Worm (Caenorhabditis elegans): ENCODE results near the gene C10E2.5.

C10E2.5 gene

ce11 chrX:16734970-16735369 lies 19.4 kb downstream of the C10E2.5 start:
- TF ChIP-seq crh-2 (tag; optimal IDR thresholded peaks at IDR 0.05) (no peak), mdl-1 (tag; optimal IDR thresholded peaks at IDR 0.05) (no peak), elt-3 (tag; optimal IDR thresholded peaks at IDR 0.05) (no peak)

ce11 chrX:16733411-16733810 lies 21.0 kb downstream of the C10E2.5 start:
- TF ChIP-seq F13H6.1 (tag; optimal IDR thresholded peaks at IDR 0.05) (peak; percentile 19), ama-1 (optimal IDR thresholded peaks at IDR 0.05) (no peak), nhr-77 (tag; optimal IDR thresholded peaks at IDR 0.05) (no peak), skn-1 (tag; optimal IDR thresholded peaks at IDR 0.05) (no peak), alr-1 (tag; optimal IDR thresholded peaks at IDR 0.05) (no peak), nhr-129 (tag; optimal IDR thresholded peaks at IDR 0.05) (peak; percentile 27), aly-2 (tag; optimal IDR thresholded peaks at IDR 0.05) (no peak), ZK546.5 (tag; optimal IDR thresholded peaks at IDR 0.05) (no peak)

- TF ChIP-seq dmd-4 (tag; optimal IDR thresholded peaks at IDR 0.05) (no peak), nhr-129 (tag; optimal IDR thresholded peaks at IDR 0.05) (peak; percentile 57), sem-4 (tag; optimal IDR thresholded peaks at IDR 0.05) (no peak), C34F6.9 (tag; optimal IDR thresholded peaks at IDR 0.05) (peak; percentile 11), egl-27 (tag; optimal IDR thresholded peaks at IDR 0.05) (no peak), nhr-77 (tag; optimal IDR thresholded peaks at IDR 0.05) (no peak), mbf-1 (tag; optimal IDR thresholded peaks at IDR 0.05) (no peak), ZK546.5 (tag; optimal IDR thresholded peaks at IDR 0.05) (no peak), lsy-2 (tag; optimal IDR thresholded peaks at IDR 0.05) (peak in 1 of 2 experiments; percentile 22), unc-55 (GFP tag; optimal IDR thresholded peaks at IDR 0.05) (peak; percentile 17), R02D3.7 (tag; optimal IDR thresholded peaks at IDR 0.05) (no peak), lin-11 (tag; optimal IDR thresholded peaks at IDR 0.05) (no peak), mdl-1 (tag; optimal IDR thresholded peaks at IDR 0.05) (peak in 1 of 2 experiments; percentile 33), fos-1 (tag; optimal IDR thresholded peaks at IDR 0.05) (no peak), skn-1 (tag; optimal IDR thresholded peaks at IDR 0.05) (no peak), lin-13 (GFP tag; optimal IDR thresholded peaks at IDR 0.05) (no peak), F13H6.1 (tag; optimal IDR thresholded peaks at IDR 0.05) (peak; percentile 15), snpc-4 (tag; optimal IDR thresholded peaks at IDR 0.05) (no peak), elt-3 (tag; optimal IDR thresholded peaks at IDR 0.05) (no peak), nhr-10 (tag; optimal IDR thresholded peaks at IDR 0.05) (no peak), ama-1 (optimal IDR thresholded peaks at IDR 0.05) (no peak), elt-1 (tag; optimal IDR thresholded peaks at IDR 0.05) (no peak), peb-1 (tag; optimal IDR thresholded peaks at IDR 0.05) (no peak), nhr-237 (tag; optimal IDR thresholded peaks at IDR 0.05) (no peak), nhr-25 (tag; optimal IDR thresholded peaks at IDR 0.05) (no peak)
These were observed 22.1 kb downstream of the C10E2.5 start for ce11 chrX:16732259-16732658.

- TF ChIP-seq nhr-25 (tag; optimal IDR thresholded peaks at IDR 0.05) (no peak), ama-1 (optimal IDR thresholded peaks at IDR 0.05) (no peak), ztf-4 (tag; optimal IDR thresholded peaks at IDR 0.05) (no peak), ztf-1 (GFP tag; conservative IDR thresholded peaks at IDR 0.05) (no peak), ceh-16 (tag; optimal IDR thresholded peaks at IDR 0.05) (no peak), elt-3 (tag; optimal IDR thresholded peaks at IDR 0.05) (no peak), ZK546.5 (tag; optimal IDR thresholded peaks at IDR 0.05) (no peak), aly-2 (tag; optimal IDR thresholded peaks at IDR 0.05) (no peak), lsy-2 (tag; optimal IDR thresholded peaks at IDR 0.05) (no peak), nhr-23 (tag; optimal IDR thresholded peaks at IDR 0.05) (no peak), fos-1 (tag; optimal IDR thresholded peaks at IDR 0.05) (no peak), lin-13 (GFP tag; optimal IDR thresholded peaks at IDR 0.05) (no peak), nhr-11 (tag; optimal IDR thresholded peaks at IDR 0.05) (no peak), unc-62 (GFP tag; optimal IDR thresholded peaks at IDR 0.05) (no peak)
These were observed 23.2 kb downstream of the C10E2.5 start for ce11 chrX:16731167-16731566.

- no peak for TF ChIP-seq mab-5 (tag; optimal IDR thresholded peaks at IDR 0.05)
- TF ChIP-seq mdl-1 (tag; optimal IDR thresholded peaks at IDR 0.05), result no peak
- no peak for TF ChIP-seq nhr-11 (tag; optimal IDR thresholded peaks at IDR 0.05)
- no peak for TF ChIP-seq C34F6.9 (tag; optimal IDR thresholded peaks at IDR 0.05)
- no peak for TF ChIP-seq lsy-2 (tag; optimal IDR thresholded peaks at IDR 0.05)
- no peak for TF ChIP-seq sem-4 (tag; optimal IDR thresholded peaks at IDR 0.05)
- no peak for TF ChIP-seq snpc-4 (tag; optimal IDR thresholded peaks at IDR 0.05)
These were observed 25.1 kb downstream of the C10E2.5 start, which contains the start of gene hda-4 for ce11 chrX:16729259-16729658. hda-4 (plus strand) TSS chrX:16729559.
